Worm (Caenorhabditis elegans) whole organism, L1 larva: Measurements from ENCODE around the gene hen-1.

Source experiments
- elt-2 ChIP-seq: sonication (generic microtip); optimal IDR thresholded peaks from 2 replicates; lab custom pipeline; 2016; ENCODE audit warnings: missing genetic modification characterization, mild to moderate bottlenecking, inconsistent platforms, missing compliant biosample characterization, missing genetic modification reagents
- unc-62 ChIP-seq: fragments of 150-350 bp; optimal IDR thresholded peaks from 2 replicates; lab custom pipeline; 2014; ENCODE audit warnings: missing biosample characterization, missing genetic modification reagents, missing genetic modification characterization
- unc-86 ChIP-seq: sonication (generic microtip); optimal IDR thresholded peaks from 2 replicates; lab custom pipeline; 2016; ENCODE audit warnings: missing genetic modification characterization, missing compliant biosample characterization

- TF ChIP-seq unc-86 (tag; lab: Kevin White, UChicago) = no peak
- no peak for TF ChIP-seq unc-62 (GFP tag; lab: Kevin White, UChicago)
- TF ChIP-seq elt-2 (tag; lab: Kevin White, UChicago) = peak; percentile 61
Observed at ce11 chrX:7125178-7125577, 8.4 kb upstream of the hen-1 start.
